Worm (Caenorhabditis elegans): ENCODE data around the gene M03F4.6.

- TF ChIP-seq Y79H2A.3 (GFP tag; conservative IDR thresholded peaks at IDR 0.05) (no peak), mcd-1 (GFP tag; IDR thresholded peaks at IDR 0.05) (no peak), lir-1 (GFP tag; conservative IDR thresholded peaks at IDR 0.05) (no peak), hlh-12 (tag; optimal IDR thresholded peaks at IDR 0.05) (no peak), T07F8.4 (tag; optimal IDR thresholded peaks at IDR 0.05) (no peak), dox-1 (GFP tag; IDR thresholded peaks at IDR 0.05) (no peak), aptf-3 (GFP tag; IDR thresholded peaks at IDR 0.05) (no peak), rec-8 (tag; optimal IDR thresholded peaks at IDR 0.05) (no peak), snpc-4 (GFP tag; optimal IDR thresholded peaks at IDR 0.05) (no peak), snpc-4 (tag; optimal IDR thresholded peaks at IDR 0.05) (no peak), nhr-179 (tag; optimal IDR thresholded peaks at IDR 0.05) (no peak)
Measured at ce11 chrX:4932023-4932422, 37.1 kb downstream of the M03F4.6 start.

Measured in whole organism, young adult.